Worm (Caenorhabditis elegans): ENCODE data around the gene twk-28.

The twk-28 gene

ce11 chrX:4246237-4246697 is 32.9 kb downstream of the twk-28 start (continued):
- no peak for TF ChIP-seq vab-7 (GFP tag; IDR thresholded peaks at IDR 0.05)
- TF ChIP-seq lin-29 (GFP tag; IDR thresholded peaks at IDR 0.05), result no peak

ce11 chrX:4245124-4245523 is 34.0 kb downstream of the twk-28 start:
- TF ChIP-seq daf-8 (GFP tag; IDR thresholded peaks at IDR 0.05) (no peak), egl-27 (tag; optimal IDR thresholded peaks at IDR 0.05) (no peak), pqm-1 (tag; optimal IDR thresholded peaks at IDR 0.05) (peak; percentile 62), nhr-28 (tag; optimal IDR thresholded peaks at IDR 0.05) (peak; percentile 36), unc-62 (GFP tag; optimal IDR thresholded peaks at IDR 0.05 in 1 of 2) (no peak), unc-62 (tag; optimal IDR thresholded peaks at IDR 0.05) (no peak), hlh-11 (tag; optimal IDR thresholded peaks at IDR 0.05) (peak; percentile 73), mep-1 (tag; optimal IDR thresholded peaks at IDR 0.05) (peak; percentile 37), ceh-20 (GFP tag; IDR thresholded peaks at IDR 0.05) (no peak), lin-29 (GFP tag; IDR thresholded peaks at IDR 0.05) (no peak), hlh-30 (tag; optimal IDR thresholded peaks at IDR 0.05; ENCODE audit: insufficient read depth) (peak; percentile 36), aha-1 (tag) (peak; percentile 92), daf-16 (GFP tag; optimal IDR thresholded peaks at IDR 0.05) (peak in 1 of 2 experiments; percentile 3), daf-16 (tag; optimal IDR thresholded peaks at IDR 0.05) (peak; percentile 99), madf-9 (GFP tag; conservative IDR thresholded peaks at IDR 0.05) (no peak), ama-1 (optimal IDR thresholded peaks at IDR 0.05) (no peak), php-3 (GFP tag; IDR thresholded peaks at IDR 0.05) (peak; percentile 43; the same call in 1 of the 2 replicates), F37D6.2 (tag; optimal IDR thresholded peaks at IDR 0.05) (no peak), dmd-6 (GFP tag; IDR thresholded peaks at IDR 0.05) (peak; percentile 75), cey-2 (tag; optimal IDR thresholded peaks at IDR 0.05; ENCODE audit: borderline replicate concordance, insufficient read depth) (no peak), F26F4.8 (GFP tag; conservative IDR thresholded peaks at IDR 0.05) (no peak), dve-1 (tag; optimal IDR thresholded peaks at IDR 0.05; ENCODE audit: insufficient read depth) (peak; percentile 84), tra-1 (GFP tag; IDR thresholded peaks at IDR 0.05) (0 out of 2 replicates have a peak, but pooled peaks have one; percentile 51), mxl-3 (GFP tag; optimal IDR thresholded peaks at IDR 0.05) (peak; percentile 3), lsy-2 (tag; optimal IDR thresholded peaks at IDR 0.05) (peak in 1 of 2 experiments; percentile 0), mdt-29 (GFP tag; IDR thresholded peaks at IDR 0.05) (peak; percentile 76)

ce11 chrX:4244489-4245123 is 34.5 kb downstream of the twk-28 start:
- TF ChIP-seq nhr-10 (tag; optimal IDR thresholded peaks at IDR 0.05), result no peak
- TF ChIP-seq lin-15B (tag; optimal IDR thresholded peaks at IDR 0.05), result no peak
- peak; percentile 68 for TF ChIP-seq hlh-30 (tag; optimal IDR thresholded peaks at IDR 0.05; ENCODE audit: insufficient read depth)
- no peak for TF ChIP-seq lin-1 (GFP tag; IDR thresholded peaks at IDR 0.05)
- TF ChIP-seq ztf-11 (tag; optimal IDR thresholded peaks at IDR 0.05), result no peak
- TF ChIP-seq mdl-1 (tag; optimal IDR thresholded peaks at IDR 0.05), result peak in 1 of 2 experiments; percentile 64
- peak; percentile 77 for TF ChIP-seq dve-1 (tag; optimal IDR thresholded peaks at IDR 0.05; ENCODE audit: insufficient read depth)
- TF ChIP-seq gei-8 (GFP tag; optimal IDR thresholded peaks at IDR 0.05), result no peak
- peak; percentile 48 for TF ChIP-seq nhr-77 (tag; optimal IDR thresholded peaks at IDR 0.05)
- no peak for TF ChIP-seq Y75B8A.6 (GFP tag; IDR thresholded peaks at IDR 0.05)
- no peak for TF ChIP-seq F49E8.2 (tag; optimal IDR thresholded peaks at IDR 0.05; ENCODE audit: borderline replicate concordance)
- no peak for TF ChIP-seq lim-7 (GFP tag; IDR thresholded peaks at IDR 0.05)
- no peak for TF ChIP-seq nhr-237 (tag; optimal IDR thresholded peaks at IDR 0.05)
- TF ChIP-seq mep-1 (tag; optimal IDR thresholded peaks at IDR 0.05), result peak; percentile 13
- TF ChIP-seq tag-97 (GFP tag; IDR thresholded peaks at IDR 0.05), result no peak
- TF ChIP-seq fkh-10 (GFP tag; optimal IDR thresholded peaks at IDR 0.05), result no peak
- TF ChIP-seq lsy-2 (tag; optimal IDR thresholded peaks at IDR 0.05), result no peak
- TF ChIP-seq nhr-11 (tag; optimal IDR thresholded peaks at IDR 0.05), result peak; percentile 2
- TF ChIP-seq mxl-3 (GFP tag; optimal IDR thresholded peaks at IDR 0.05), result no peak
- TF ChIP-seq hlh-11 (tag; optimal IDR thresholded peaks at IDR 0.05), result peak; percentile 25
- TF ChIP-seq saeg-2 (GFP tag; IDR thresholded peaks at IDR 0.05), result no peak
- peak in 1 of 2 experiments; percentile 78 for TF ChIP-seq unc-62 (GFP tag; optimal IDR thresholded peaks at IDR 0.05 in 1 of 2)
- TF ChIP-seq unc-62 (tag; optimal IDR thresholded peaks at IDR 0.05), result no peak
- TF ChIP-seq mdt-29 (GFP tag; IDR thresholded peaks at IDR 0.05), result peak; percentile 50; the same call in 1 of the 2 replicates
- no peak for TF ChIP-seq nhr-42 (GFP tag; IDR thresholded peaks at IDR 0.05)
- no peak for TF ChIP-seq ama-1 (optimal IDR thresholded peaks at IDR 0.05)
- TF ChIP-seq lin-39 (tag; optimal IDR thresholded peaks at IDR 0.05), result no peak
- peak; percentile 43 for TF ChIP-seq nhr-48 (tag; optimal IDR thresholded peaks at IDR 0.05)
- no peak for TF ChIP-seq cey-2 (tag; optimal IDR thresholded peaks at IDR 0.05; ENCODE audit: borderline replicate concordance, insufficient read depth)
- TF ChIP-seq set-16 (GFP tag; IDR thresholded peaks at IDR 0.05), result no peak
